Fruit fly (Drosophila melanogaster) whole organism, embryonic: Measurements from ENCODE around the gene cnir.

Experiments
- Aef1 ChIP-seq: fragments of 200-800 bp; sonication (Bioruptor generic); IDR thresholded peaks from 3 replicates; pipeline ENCODE4 v1.3.6; 2022; ENCODE audit warnings: missing biosample characterization, missing genetic modification characterization
- BtbVII ChIP-seq: fragments of 200-800 bp; sonication (Bioruptor generic); optimal IDR thresholded peaks from 3 replicates; lab custom pipeline; 2017; ENCODE audit warnings: missing biosample characterization, mild to moderate bottlenecking, missing genetic modification characterization
- CG10979 ChIP-seq: fragments of 200-800 bp; sonication (Bioruptor generic); optimal IDR thresholded peaks from 2 replicates; lab custom pipeline; 2018; ENCODE audit warnings: missing biosample characterization, mild to moderate bottlenecking, missing genetic modification characterization, moderate library complexity
- CG11504 ChIP-seq: fragments of 200-800 bp; sonication (Bioruptor generic); optimal IDR thresholded peaks from 3 replicates; lab custom pipeline; 2019; ENCODE audit warnings: missing biosample characterization, mild to moderate bottlenecking, missing genetic modification characterization, moderate library complexity
- CG1233 ChIP-seq: fragments of 200-800 bp; sonication (Bioruptor generic); optimal IDR thresholded peaks from 4 replicates; lab custom pipeline; 2018; ENCODE audit warnings: missing biosample characterization, mild to moderate bottlenecking, missing genetic modification characterization
- CG12659 ChIP-seq: fragments of 200-800 bp; sonication (Bioruptor generic); optimal IDR thresholded peaks from 3 replicates; lab custom pipeline; 2017; ENCODE audit warnings: mild to moderate bottlenecking, missing biosample characterization, missing genetic modification reagents, missing genetic modification characterization
- CG13287 ChIP-seq: fragments of 200-800 bp; sonication (Bioruptor generic); IDR thresholded peaks from 2 replicates; pipeline ENCODE4 v1.3.6; 2022; ENCODE audit warnings: missing biosample characterization, missing genetic modification characterization; ENCODE audit not compliant: partially characterized antibody
- CG14050 ChIP-seq: fragments of 200-800 bp; sonication (Bioruptor generic); IDR thresholded peaks from 3 replicates; pipeline ENCODE4 v1.3.6; 2022; ENCODE audit warnings: missing biosample characterization, missing genetic modification characterization
- CG15011 ChIP-seq: fragments of 200-800 bp; sonication (Bioruptor generic); optimal IDR thresholded peaks from 3 replicates; lab custom pipeline; 2018; ENCODE audit warnings: missing biosample characterization, mild to moderate bottlenecking, missing genetic modification characterization
- CG1529 ChIP-seq: fragments of 200-800 bp; sonication (Bioruptor generic); optimal IDR thresholded peaks from 3 replicates; lab custom pipeline; 2018; ENCODE audit warnings: missing biosample characterization, missing genetic modification characterization
- CG15479 ChIP-seq: fragments of 200-800 bp; sonication (Bioruptor generic); optimal IDR thresholded peaks from 3 replicates; lab custom pipeline; 2019; ENCODE audit warnings: missing biosample characterization, mild to moderate bottlenecking, missing genetic modification characterization, moderate library complexity
- CG17612 ChIP-seq: fragments of 200-800 bp; sonication (Bioruptor generic); IDR thresholded peaks from 2 replicates; pipeline ENCODE4 v1.3.6; 2022; ENCODE audit warnings: missing biosample characterization, missing genetic modification characterization
- CG1832 ChIP-seq: fragments of 200-800 bp; sonication (Bioruptor generic); optimal IDR thresholded peaks from 2 replicates; lab custom pipeline; 2017; ENCODE audit warnings: missing biosample characterization, mild to moderate bottlenecking, missing genetic modification characterization, inconsistent platforms
- CG18476 ChIP-seq: fragments of 200-800 bp; sonication (Bioruptor generic); optimal IDR thresholded peaks from 2 replicates; lab custom pipeline; 2016; ENCODE audit warnings: missing biosample characterization, mild to moderate bottlenecking, missing genetic modification characterization
- CG2199 ChIP-seq: fragments of 200-800 bp; sonication (Bioruptor generic); IDR thresholded peaks from 3 replicates; pipeline ENCODE4 v1.3.6; 2022; ENCODE audit warnings: missing biosample characterization, missing genetic modification characterization
- CG3065 ChIP-seq: fragments of 200-800 bp; sonication (Bioruptor generic); optimal IDR thresholded peaks from 2 replicates; lab custom pipeline; 2016; ENCODE audit warnings: missing biosample characterization, missing genetic modification characterization
- CG31441 ChIP-seq: fragments of 200-800 bp; sonication (Bioruptor generic); IDR thresholded peaks from 2 replicates; pipeline ENCODE4 v1.3.6; 2022; ENCODE audit warnings: missing biosample characterization, missing genetic modification characterization
- CG4282 ChIP-seq: fragments of 200-800 bp; sonication (Bioruptor generic); optimal IDR thresholded peaks from 2 replicates; lab custom pipeline; 2016; ENCODE audit warnings: missing biosample characterization, missing genetic modification characterization
- CG43689 ChIP-seq: fragments of 200-800 bp; sonication (Bioruptor generic); IDR thresholded peaks from 2 replicates; pipeline ENCODE4 v1.3.6; 2022; ENCODE audit warnings: missing biosample characterization, missing genetic modification characterization
- CG7372 ChIP-seq: fragments of 200-800 bp; sonication (Bioruptor generic); IDR thresholded peaks from 2 replicates; pipeline ENCODE4 v1.3.6; 2022; ENCODE audit warnings: missing biosample characterization, missing genetic modification characterization
- CG9876 ChIP-seq: fragments of 200-800 bp; sonication (Bioruptor generic); optimal IDR thresholded peaks from 2 replicates; lab custom pipeline; 2016; ENCODE audit warnings: missing biosample characterization, missing genetic modification characterization
- D19A ChIP-seq: fragments of 200-800 bp; optimal IDR thresholded peaks from 3 replicates; lab custom pipeline; 2019; ENCODE audit warnings: missing biosample characterization, mild to moderate bottlenecking, missing genetic modification characterization, moderate library complexity
- Dip2 ChIP-seq: fragments of 200-800 bp; sonication (Bioruptor generic); IDR thresholded peaks from 2 replicates; pipeline ENCODE4 v1.3.6; 2022; ENCODE audit warnings: missing biosample characterization, missing genetic modification characterization
- Dp ChIP-seq: fragments of 200-800 bp; sonication (Bioruptor generic); optimal IDR thresholded peaks from 2 replicates; lab custom pipeline; 2018; ENCODE audit warnings: missing biosample characterization, mild to moderate bottlenecking, missing genetic modification characterization, moderate library complexity
- Dref ChIP-seq: fragments of 200-800 bp; sonication (Bioruptor generic); IDR thresholded peaks from 2 replicates; pipeline ENCODE4 v1.3.6; 2022; ENCODE audit warnings: missing biosample characterization, missing genetic modification characterization
- Gsc ChIP-seq: fragments of 200-800 bp; sonication (Bioruptor generic); IDR thresholded peaks from 2 replicates; pipeline ENCODE4 v1.3.6; 2022; ENCODE audit warnings: missing biosample characterization, missing genetic modification characterization
- H2.0 ChIP-seq: fragments of 200-800 bp; sonication (Bioruptor generic); IDR thresholded peaks from 2 replicates; pipeline ENCODE4 v1.3.6; 2022; ENCODE audit warnings: missing biosample characterization, missing genetic modification characterization
- Kr ChIP-seq: fragments of 200-800 bp; sonication (Bioruptor generic); optimal IDR thresholded peaks from 2 replicates; lab custom pipeline; 2017; ENCODE audit warnings: missing biosample characterization, mild to moderate bottlenecking, missing genetic modification characterization
- Mrtf ChIP-seq: fragments of 200-800 bp; sonication (Bioruptor generic); IDR thresholded peaks from 3 replicates; pipeline ENCODE4 v1.3.6; 2022; ENCODE audit warnings: missing biosample characterization, missing genetic modification characterization
- NC2β ChIP-seq: fragments of 200-800 bp; sonication (Bioruptor generic); optimal IDR thresholded peaks from 2 replicates; lab custom pipeline; 2016; ENCODE audit warnings: missing biosample characterization, missing genetic modification characterization
- NFAT ChIP-seq: fragments of 200-800 bp; sonication (Bioruptor generic); IDR thresholded peaks from 2 replicates; pipeline ENCODE4 v1.3.6; 2022; ENCODE audit warnings: missing biosample characterization, missing genetic modification characterization
- al ChIP-seq: fragments of 200-800 bp; sonication (Bioruptor generic); IDR thresholded peaks from 2 replicates; pipeline ENCODE4 v1.3.6; 2022; ENCODE audit warnings: missing biosample characterization, missing genetic modification characterization
- az2 ChIP-seq: fragments of 200-800 bp; sonication (Bioruptor generic); optimal IDR thresholded peaks from 3 replicates; lab custom pipeline; 2016; ENCODE audit warnings: missing biosample characterization, missing genetic modification characterization
- dan ChIP-seq: fragments of 200-800 bp; sonication (Bioruptor generic); IDR thresholded peaks from 2 replicates; pipeline ENCODE4 v1.3.6; 2022; ENCODE audit warnings: missing biosample characterization, missing genetic modification characterization
- dpn ChIP-seq, 2 experiments: fragments of 200-800 bp; sonication (Bioruptor generic); optimal IDR thresholded peaks; 3 replicates each; lab custom pipeline; 2016; ENCODE audit warnings: missing biosample characterization in 2 of 2, missing genetic modification characterization in 2 of 2
- dysf ChIP-seq: fragments of 200-800 bp; sonication (Bioruptor generic); IDR thresholded peaks from 3 replicates; pipeline ENCODE4 v1.3.6; 2022; ENCODE audit warnings: missing biosample characterization, missing genetic modification characterization
- emc ChIP-seq: fragments of 200-800 bp; sonication (Bioruptor generic); optimal IDR thresholded peaks from 2 replicates; lab custom pipeline; 2016; ENCODE audit warnings: missing biosample characterization, missing genetic modification characterization
- esg ChIP-seq: fragments of 200-800 bp; sonication (Bioruptor generic); conservative IDR thresholded peaks from 2 replicates; pipeline ENCODE4 v1.3.6; 2022; ENCODE audit warnings: missing biosample characterization, missing genetic modification characterization
- fd102C ChIP-seq: fragments of 200-800 bp; sonication (Bioruptor generic); optimal IDR thresholded peaks from 2 replicates; lab custom pipeline; 2018; ENCODE audit warnings: missing biosample characterization, mild to moderate bottlenecking, missing genetic modification characterization, moderate library complexity
- ind ChIP-seq: fragments of 200-800 bp; sonication (Bioruptor generic); optimal IDR thresholded peaks from 3 replicates; lab custom pipeline; 2016; ENCODE audit warnings: missing biosample characterization, missing genetic modification characterization
- lbe ChIP-seq: fragments of 200-800 bp; sonication (Bioruptor generic); optimal IDR thresholded peaks from 2 replicates; lab custom pipeline; 2016; ENCODE audit warnings: missing biosample characterization, mild to moderate bottlenecking, missing genetic modification characterization
- lmd ChIP-seq: fragments of 200-800 bp; sonication (Bioruptor generic); IDR thresholded peaks from 2 replicates; pipeline ENCODE4 v1.3.6; 2022; ENCODE audit warnings: missing biosample characterization, missing genetic modification characterization
- maf-S ChIP-seq: fragments of 200-800 bp; sonication (Bioruptor generic); optimal IDR thresholded peaks from 2 replicates; lab custom pipeline; 2016; ENCODE audit warnings: missing biosample characterization, missing genetic modification characterization
- onecut ChIP-seq: fragments of 200-800 bp; sonication (Bioruptor generic); IDR thresholded peaks from 2 replicates; pipeline ENCODE4 v1.3.6; 2022; ENCODE audit warnings: missing biosample characterization, missing genetic modification characterization
- sc ChIP-seq, 3 experiments: fragments of >200 bp in 2 of 3; fragments of 200-800 bp in 1 of 3; sonication (Bioruptor generic) in 1 of 3; optimal IDR thresholded peaks; 2 replicates in 2 of 3; 3 replicates in 1 of 3; lab custom pipeline; 2017; ENCODE audit warnings: mild to moderate bottlenecking in 1 of 3, missing biosample characterization in 1 of 3, missing genetic modification characterization in 1 of 3, missing genetic modification reagents in 1 of 3
- sd ChIP-seq: fragments of 200-800 bp; sonication (Bioruptor generic); optimal IDR thresholded peaks from 3 replicates; lab custom pipeline; 2018; ENCODE audit warnings: missing biosample characterization, mild to moderate bottlenecking, missing genetic modification characterization, moderate library complexity
- sens-2 ChIP-seq: fragments of 200-800 bp; sonication (Bioruptor generic); IDR thresholded peaks from 2 replicates; pipeline ENCODE4 v1.3.6; 2022; ENCODE audit warnings: missing biosample characterization, missing genetic modification characterization
- slp2 ChIP-seq: fragments of 200-800 bp; sonication (Bioruptor generic); optimal IDR thresholded peaks from 2 replicates; lab custom pipeline; 2016; ENCODE audit warnings: missing biosample characterization, missing genetic modification characterization
- unc-4 ChIP-seq: fragments of 200-800 bp; sonication (Bioruptor generic); IDR thresholded peaks from 2 replicates; pipeline ENCODE4 v1.3.6; 2022; ENCODE audit warnings: missing biosample characterization, missing genetic modification characterization; ENCODE audit not compliant: partially characterized antibody
- zen2 ChIP-seq: fragments of 200-800 bp; sonication (Bioruptor generic); IDR thresholded peaks from 3 replicates; pipeline ENCODE4 v1.3.6; 2022; ENCODE audit warnings: missing biosample characterization, missing genetic modification characterization; ENCODE audit not compliant: partially characterized antibody

cnir gene

dm6 chr2L:3086290-3086876 lies 46.8 kb upstream of the cnir start (continued):
- no peak for TF ChIP-seq CG4282 (GFP tag; lab: Kevin White, UChicago)
- peak; percentile 66; the same call in 1 of the 2 replicates for TF ChIP-seq CG7372
- peak; percentile 31 for TF ChIP-seq maf-S (GFP tag; lab: Kevin White, UChicago)
- peak; percentile 29 for TF ChIP-seq sd
- TF ChIP-seq CG13287 (GFP tag; lab: Robert Waterston, UW) = no peak
- TF ChIP-seq CG9876 (GFP tag; lab: Kevin White, UChicago) = no peak
- peak; percentile 71; the same call in 1 of the 2 replicates for TF ChIP-seq al
- TF ChIP-seq CG18476 (GFP tag; lab: Kevin White, UChicago) = peak; percentile 16
- peak; percentile 69 to 72 for TF ChIP-seq dpn (GFP tag; optimal IDR thresholded peaks at IDR 0.05; lab: Kevin White, UChicago)
- peak; percentile 81 for TF ChIP-seq dysf (GFP tag; lab: Robert Waterston, UW)
- TF ChIP-seq sc (optimal IDR thresholded peaks at IDR 0.05; lab: Kevin White, UChicago) = no peak
- no peak for TF ChIP-seq sc (GFP tag; optimal IDR thresholded peaks at IDR 0.05; lab: Kevin White, UChicago)
- no peak for TF ChIP-seq fd102C (GFP tag; lab: Kevin White, UChicago)
- TF ChIP-seq CG1233 (GFP tag; lab: Kevin White, UChicago) = peak; percentile 32
- TF ChIP-seq unc-4 (GFP tag; lab: Robert Waterston, UW) = no peak
- TF ChIP-seq slp2 = peak; percentile 2
- TF ChIP-seq CG31441 (GFP tag; lab: Robert Waterston, UW) = peak; percentile 81
- TF ChIP-seq Kr (GFP tag; lab: Kevin White, UChicago) = no peak
- no peak for TF ChIP-seq CG2199 (GFP tag; lab: Robert Waterston, UW)
- TF ChIP-seq zen2 (GFP tag; lab: Robert Waterston, UW) = no peak
- TF ChIP-seq CG12659 (GFP tag; lab: Kevin White, UChicago) = peak; percentile 77
- peak; percentile 63 for TF ChIP-seq CG10979 (tag; lab: Kevin White, UChicago)
- peak; percentile 39; the same call in 1 of the 2 replicates for TF ChIP-seq NFAT (GFP tag; lab: Robert Waterston, UW)
- no peak for TF ChIP-seq NC2β (GFP tag; lab: Kevin White, UChicago)
- peak; percentile 52; the same call in 2 of the 3 replicates for TF ChIP-seq CG14050 (GFP tag; lab: Robert Waterston, UW)
- TF ChIP-seq sens-2 (GFP tag; lab: Robert Waterston, UW) = no peak
- TF ChIP-seq Gsc (GFP tag; lab: Robert Waterston, UW) = no peak
- no peak for TF ChIP-seq lbe (GFP tag; lab: Kevin White, UChicago)
- peak; percentile 54 for TF ChIP-seq ind (GFP tag; lab: Kevin White, UChicago)
- no peak for TF ChIP-seq CG15479 (GFP tag; lab: Kevin White, UChicago)
- peak; percentile 68 for TF ChIP-seq Aef1 (GFP tag; lab: Robert Waterston, UW)
- TF ChIP-seq Mrtf (GFP tag; lab: Robert Waterston, UW) = no peak
- TF ChIP-seq CG3065 (GFP tag; lab: Kevin White, UChicago) = peak; percentile 0
- TF ChIP-seq az2 (GFP tag; lab: Kevin White, UChicago) = peak; percentile 47
- no peak for TF ChIP-seq onecut (GFP tag; lab: Robert Waterston, UW)
- TF ChIP-seq lmd (GFP tag; lab: Robert Waterston, UW) = peak; percentile 69
- peak; percentile 8 for TF ChIP-seq emc
- peak; percentile 56 for TF ChIP-seq D19A (tag; lab: Kevin White, UChicago)
- no peak for TF ChIP-seq CG1832 (GFP tag; lab: Kevin White, UChicago)
- TF ChIP-seq CG17612 (GFP tag; lab: Robert Waterston, UW) = 0 out of 2 replicates have a peak, but pooled peaks have one; percentile 44
- 0 out of 2 replicates have a peak, but pooled peaks have one; percentile 34 for TF ChIP-seq CG43689 (GFP tag; lab: Robert Waterston, UW)
- peak; percentile 53 for TF ChIP-seq BtbVII (GFP tag; lab: Kevin White, UChicago)
- TF ChIP-seq CG15011 (GFP tag; lab: Kevin White, UChicago) = peak; percentile 56
- TF ChIP-seq Dp (GFP tag; lab: Kevin White, UChicago) = peak; percentile 11
- peak; percentile 83 for TF ChIP-seq CG11504 (tag; lab: Kevin White, UChicago)
- no peak for TF ChIP-seq Dref (GFP tag; lab: Robert Waterston, UW)
- peak; percentile 67 for TF ChIP-seq H2.0 (GFP tag; lab: Robert Waterston, UW)
- TF ChIP-seq CG1529 = no peak
- TF ChIP-seq dan (GFP tag; lab: Robert Waterston, UW) = no peak
- TF ChIP-seq esg (GFP tag; lab: Robert Waterston, UW) = peak; percentile 64
- no peak for TF ChIP-seq Dip2 (GFP tag; lab: Robert Waterston, UW)
